Worm (Caenorhabditis elegans): ENCODE data around the gene his-16.

DNA sequence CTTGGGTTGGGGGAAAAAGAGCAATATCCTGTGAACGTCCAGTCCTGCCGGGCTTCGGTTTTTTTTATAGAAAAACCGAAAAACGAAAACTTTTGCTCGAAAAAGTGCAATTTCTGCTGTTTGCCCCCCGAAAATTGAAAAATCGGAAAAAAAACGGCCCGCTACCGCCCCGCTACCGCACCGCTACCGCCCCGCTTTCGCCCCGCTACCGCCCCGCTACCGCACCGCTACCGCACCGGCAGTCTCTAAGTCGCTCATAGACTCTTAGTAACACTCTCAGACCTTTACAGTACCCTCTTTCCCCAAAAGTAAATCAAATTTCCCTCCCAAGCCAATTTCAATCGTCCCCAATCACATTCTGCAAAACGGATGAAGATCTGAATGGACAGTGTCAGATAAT, 22.8 kb downstream of the his-16 start:
- no peak for TF ChIP-seq med-1 (GFP tag; optimal IDR thresholded peaks at IDR 0.05; ENCODE audit: insufficient read depth)
- TF ChIP-seq ztf-23 (GFP tag; IDR thresholded peaks at IDR 0.05): no peak
- no peak for TF ChIP-seq flt-1 (GFP tag; IDR thresholded peaks at IDR 0.05)
- 0 out of 2 replicates have a peak, but pooled peaks have one; percentile 31 for TF ChIP-seq tab-1 (GFP tag; IDR thresholded peaks at IDR 0.05)

All from whole organism, midembryonic.